Worm (Caenorhabditis elegans) whole organism, L1 larva: ENCODE results near the gene C02B8.12.
A peak's percentile ranks its signal among the peaks of the same experiment; 100 is the strongest.

Source experiments
- C04F5.9 ChIP-seq: sonication (generic microtip); optimal IDR thresholded peaks from 2 replicates; lab custom pipeline; 2016; ENCODE audit warnings: missing genetic modification characterization, missing compliant biosample characterization
- F16B12.6 ChIP-seq: fragments of 150-350 bp; optimal IDR thresholded peaks from 2 replicates; lab custom pipeline; 2014; ENCODE audit warnings: missing biosample characterization, missing genetic modification characterization
- Y116A8C.19 ChIP-seq: sonication (generic microtip); optimal IDR thresholded peaks from 2 replicates; lab custom pipeline; 2016; ENCODE audit warnings: missing compliant biosample characterization, missing genetic modification characterization, borderline replicate concordance
- aly-2 ChIP-seq: fragments of 150-350 bp; optimal IDR thresholded peaks from 2 replicates; lab custom pipeline; 2014; ENCODE audit warnings: missing biosample characterization, missing genetic modification characterization
- blmp-1 ChIP-seq: fragments of 150-350 bp; optimal IDR thresholded peaks from 2 replicates; lab custom pipeline; 2014; ENCODE audit warnings: missing biosample characterization, missing genetic modification characterization
- ceh-63 ChIP-seq: fragments of 200-800 bp; sonication (Bioruptor generic); optimal IDR thresholded peaks from 2 replicates; lab custom pipeline; 2018; ENCODE audit warnings: mild to moderate bottlenecking, missing genetic modification characterization, missing compliant biosample characterization
- ceh-82 ChIP-seq, 3 experiments: fragments of 150-350 bp in 1 of 3; sonication (generic microtip) in 2 of 3; optimal IDR thresholded peaks; 2 replicates each; lab custom pipeline; 2014 to 2017; ENCODE audit warnings: missing biosample characterization in 3 of 3, missing genetic modification characterization in 3 of 3
- dpl-1 ChIP-seq, 3 experiments: fragments of 150-350 bp in 2 of 3; sonication (generic microtip) in 1 of 3; optimal IDR thresholded peaks; 2 replicates each; lab custom pipeline; 2014 to 2017; ENCODE audit warnings: missing biosample characterization in 3 of 3, missing genetic modification characterization in 3 of 3, missing genetic modification reagents in 3 of 3
- dsc-1 ChIP-seq: sonication (generic microtip); optimal IDR thresholded peaks from 2 replicates; lab custom pipeline; 2016; ENCODE audit warnings: mild to moderate bottlenecking, missing genetic modification characterization, missing compliant biosample characterization
- efl-3 ChIP-seq: fragments of 200-800 bp; sonication (Bioruptor generic); optimal IDR thresholded peaks from 2 replicates; lab custom pipeline; 2018; ENCODE audit warnings: mild to moderate bottlenecking, missing genetic modification characterization, missing compliant biosample characterization
- egl-13 ChIP-seq: sonication (generic microtip); optimal IDR thresholded peaks from 2 replicates; lab custom pipeline; 2016; ENCODE audit warnings: missing genotype, missing genetic modification reagents, missing genetic modification characterization, missing compliant biosample characterization
- egl-27 ChIP-seq, 2 experiments: fragments of 150-350 bp in 1 of 2; sonication (generic microtip); optimal IDR thresholded peaks; 3 replicates each; lab custom pipeline; 2017 to 2018; ENCODE audit warnings: missing biosample characterization in 2 of 2, missing genetic modification characterization in 2 of 2, missing genetic modification reagents in 2 of 2
- elt-2 ChIP-seq: sonication (generic microtip); optimal IDR thresholded peaks from 2 replicates; lab custom pipeline; 2016; ENCODE audit warnings: missing genetic modification characterization, mild to moderate bottlenecking, inconsistent platforms, missing compliant biosample characterization, missing genetic modification reagents
- fkh-10 ChIP-seq: sonication (generic microtip); optimal IDR thresholded peaks from 2 replicates; lab custom pipeline; 2017; ENCODE audit warnings: missing biosample characterization, missing genetic modification reagents, missing genetic modification characterization
- fkh-4 ChIP-seq: sonication (generic microtip); optimal IDR thresholded peaks from 2 replicates; lab custom pipeline; 2016; ENCODE audit warnings: missing compliant biosample characterization, missing genetic modification characterization, borderline replicate concordance
- fkh-8 ChIP-seq: sonication (generic microtip); optimal IDR thresholded peaks from 2 replicates; lab custom pipeline; 2016; ENCODE audit warnings: mild to moderate bottlenecking, missing genetic modification characterization, missing compliant biosample characterization
- hlh-17 ChIP-seq: fragments of 200-800 bp; sonication (Bioruptor generic); optimal IDR thresholded peaks from 2 replicates; lab custom pipeline; 2018; ENCODE audit warnings: missing genetic modification characterization, mild to moderate bottlenecking, missing compliant biosample characterization, moderate library complexity, borderline replicate concordance
- hlh-4 ChIP-seq: sonication (generic microtip); optimal IDR thresholded peaks from 2 replicates; lab custom pipeline; 2016; ENCODE audit warnings: mild to moderate bottlenecking, missing genetic modification characterization, missing compliant biosample characterization
- hpl-2 ChIP-seq: fragments of 150-350 bp; optimal IDR thresholded peaks from 2 replicates; lab custom pipeline; 2014; ENCODE audit warnings: missing biosample characterization, missing genetic modification reagents, missing genetic modification characterization
- irx-1 ChIP-seq: sonication (generic microtip); optimal IDR thresholded peaks from 2 replicates; lab custom pipeline; 2016; ENCODE audit warnings: missing genetic modification characterization, missing compliant biosample characterization
- lin-13 ChIP-seq: fragments of 150-350 bp; optimal IDR thresholded peaks from 2 replicates; lab custom pipeline; 2014; ENCODE audit warnings: missing biosample characterization, missing genetic modification reagents, missing genetic modification characterization
- lin-35 ChIP-seq, 2 experiments: fragments of 150-350 bp; optimal IDR thresholded peaks; 2 replicates each; lab custom pipeline; 2014; ENCODE audit warnings: missing biosample characterization in 2 of 2, missing genetic modification characterization in 2 of 2, missing genetic modification reagents in 2 of 2
- lsy-2 ChIP-seq, 2 experiments: fragments of 150-350 bp; optimal IDR thresholded peaks; 2 replicates each; lab custom pipeline; 2014; ENCODE audit warnings: missing biosample characterization in 2 of 2, missing genetic modification characterization in 2 of 2
- mab-9 ChIP-seq: fragments of 200-800 bp; sonication (Bioruptor generic); IDR thresholded peaks from 2 replicates; pipeline ENCODE4 v1.3.6; 2022; ENCODE audit warnings: missing genetic modification reagents, missing genetic modification characterization, missing compliant biosample characterization
- mdl-1 ChIP-seq, 2 experiments: fragments of 150-350 bp; optimal IDR thresholded peaks; 2 replicates each; lab custom pipeline; 2014 to 2017; ENCODE audit warnings: missing biosample characterization in 2 of 2, missing genetic modification characterization in 2 of 2, inconsistent platforms in 1 of 2
- mef-2 ChIP-seq: fragments of 150-350 bp; optimal IDR thresholded peaks from 2 replicates; lab custom pipeline; 2014; ENCODE audit warnings: missing biosample characterization, missing genetic modification characterization
- mep-1 ChIP-seq: fragments of 150-350 bp; optimal IDR thresholded peaks from 2 replicates; lab custom pipeline; 2014; ENCODE audit warnings: missing biosample characterization, missing genetic modification characterization
- nhr-11 ChIP-seq: fragments of 150-350 bp; optimal IDR thresholded peaks from 2 replicates; lab custom pipeline; 2014; ENCODE audit warnings: missing biosample characterization, missing genetic modification characterization
- nhr-19 ChIP-seq: fragments of 200-800 bp; sonication (Bioruptor generic); conservative IDR thresholded peaks from 2 replicates; pipeline ENCODE4 v1.3.6; 2022; ENCODE audit warnings: missing genetic modification characterization, missing compliant biosample characterization
- nhr-20 ChIP-seq: sonication (generic microtip); optimal IDR thresholded peaks from 2 replicates; lab custom pipeline; 2016; ENCODE audit warnings: mild to moderate bottlenecking, missing genetic modification characterization, missing compliant biosample characterization
- nhr-237 ChIP-seq: fragments of 150-350 bp; optimal IDR thresholded peaks from 2 replicates; lab custom pipeline; 2014; ENCODE audit warnings: missing biosample characterization, missing genetic modification characterization
- nhr-28 ChIP-seq: fragments of 150-350 bp; optimal IDR thresholded peaks from 2 replicates; lab custom pipeline; 2014; ENCODE audit warnings: missing biosample characterization, missing genetic modification characterization
- nhr-47 ChIP-seq: sonication (generic microtip); optimal IDR thresholded peaks from 2 replicates; lab custom pipeline; 2016; ENCODE audit warnings: mild to moderate bottlenecking, missing genetic modification characterization, moderate library complexity, missing compliant biosample characterization
- nhr-77 ChIP-seq: fragments of 150-350 bp; optimal IDR thresholded peaks from 2 replicates; lab custom pipeline; 2014; ENCODE audit warnings: missing biosample characterization, missing genetic modification characterization
- nhr-90 ChIP-seq: sonication (generic microtip); optimal IDR thresholded peaks from 2 replicates; lab custom pipeline; 2016; ENCODE audit warnings: mild to moderate bottlenecking, missing genetic modification characterization, missing compliant biosample characterization; ENCODE audit not compliant: poor library complexity
- pag-3 ChIP-seq: sonication (generic microtip); optimal IDR thresholded peaks from 2 replicates; lab custom pipeline; 2017; ENCODE audit warnings: missing genetic modification characterization, mild to moderate bottlenecking, missing compliant biosample characterization, antibody characterized with exemption, borderline replicate concordance; ENCODE audit not compliant: insufficient read depth
- skn-1 ChIP-seq: fragments of 150-350 bp; optimal IDR thresholded peaks from 2 replicates; lab custom pipeline; 2014; ENCODE audit warnings: missing biosample characterization, missing genetic modification characterization
- snpc-4 ChIP-seq: fragments of 150-350 bp; optimal IDR thresholded peaks from 2 replicates; lab custom pipeline; 2014; ENCODE audit warnings: missing biosample characterization, missing genetic modification characterization
- snu-23 ChIP-seq: sonication (generic microtip); optimal IDR thresholded peaks from 2 replicates; lab custom pipeline; 2016; ENCODE audit warnings: missing genetic modification characterization, missing compliant biosample characterization
- sox-4 ChIP-seq: sonication (generic microtip); optimal IDR thresholded peaks from 2 replicates; lab custom pipeline; 2016; ENCODE audit warnings: missing genetic modification characterization, missing compliant biosample characterization
- sup-37 ChIP-seq: fragments of 200-800 bp; sonication (Bioruptor generic); optimal IDR thresholded peaks from 2 replicates; lab custom pipeline; 2018; ENCODE audit warnings: mild to moderate bottlenecking, missing genetic modification characterization, missing compliant biosample characterization
- tbx-2 ChIP-seq: sonication (generic microtip); optimal IDR thresholded peaks from 2 replicates; lab custom pipeline; 2016; ENCODE audit warnings: missing genetic modification characterization, missing compliant biosample characterization
- unc-130 ChIP-seq: fragments of 150-350 bp; optimal IDR thresholded peaks from 2 replicates; lab custom pipeline; 2017; ENCODE audit warnings: missing biosample characterization, missing genetic modification characterization, inconsistent platforms
- unc-98 ChIP-seq: fragments of 200-800 bp; sonication (Bioruptor generic); IDR thresholded peaks from 2 replicates; pipeline ENCODE4 v1.3.6; 2022; ENCODE audit warnings: missing genetic modification characterization, missing compliant biosample characterization
- xbp-1 ChIP-seq: sonication (generic microtip); optimal IDR thresholded peaks from 2 replicates; lab custom pipeline; 2016; ENCODE audit warnings: missing genetic modification characterization, missing compliant biosample characterization
- zag-1 ChIP-seq: fragments of 150-350 bp; optimal IDR thresholded peaks from 2 replicates; lab custom pipeline; 2014; ENCODE audit warnings: missing biosample characterization, missing genetic modification characterization
- ztf-11 ChIP-seq, 2 experiments: sonication (generic microtip); optimal IDR thresholded peaks; 2 replicates each; lab custom pipeline; 2016 to 2017; ENCODE audit warnings: missing genetic modification characterization in 2 of 2, missing biosample characterization in 1 of 2, missing compliant biosample characterization in 1 of 2
- ztf-4 ChIP-seq: fragments of 150-350 bp; optimal IDR thresholded peaks from 2 replicates; lab custom pipeline; 2014; ENCODE audit warnings: missing biosample characterization, missing genetic modification characterization

C02B8.12 gene

DNA sequence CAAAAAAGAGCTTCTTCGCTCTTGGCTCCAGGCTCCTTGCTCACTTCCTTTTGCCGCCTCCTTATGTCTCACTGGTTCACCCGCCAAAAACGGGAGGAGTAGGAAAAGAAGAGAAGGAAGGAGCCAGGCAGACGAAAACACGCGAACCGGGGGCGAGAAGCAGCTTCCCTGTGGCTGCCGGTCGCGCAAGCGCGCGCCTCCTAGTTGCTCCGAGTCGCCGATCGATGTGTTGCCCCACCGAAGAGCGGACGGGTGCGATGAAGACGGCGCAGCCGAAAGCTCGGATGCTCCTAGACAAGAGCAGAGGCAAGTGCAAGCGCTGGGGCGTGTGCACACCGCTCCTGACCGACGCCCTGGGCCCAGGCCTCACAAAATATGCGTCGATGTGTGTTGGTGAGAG lies 40.4 kb upstream of the C02B8.12 start (continued):
- TF ChIP-seq Y116A8C.19 (tag; lab: Kevin White, UChicago), result no peak
- TF ChIP-seq nhr-19 (GFP tag; lab: Robert Waterston, UW), result peak; percentile 29; the same call in 1 of the 2 replicates
- peak; percentile 42 to 64 (median 59) for TF ChIP-seq ceh-82 (tag; optimal IDR thresholded peaks at IDR 0.05; lab: Kevin White, UChicago)
- TF ChIP-seq snu-23 (GFP tag; lab: Kevin White, UChicago), result peak; percentile 15

DNA sequence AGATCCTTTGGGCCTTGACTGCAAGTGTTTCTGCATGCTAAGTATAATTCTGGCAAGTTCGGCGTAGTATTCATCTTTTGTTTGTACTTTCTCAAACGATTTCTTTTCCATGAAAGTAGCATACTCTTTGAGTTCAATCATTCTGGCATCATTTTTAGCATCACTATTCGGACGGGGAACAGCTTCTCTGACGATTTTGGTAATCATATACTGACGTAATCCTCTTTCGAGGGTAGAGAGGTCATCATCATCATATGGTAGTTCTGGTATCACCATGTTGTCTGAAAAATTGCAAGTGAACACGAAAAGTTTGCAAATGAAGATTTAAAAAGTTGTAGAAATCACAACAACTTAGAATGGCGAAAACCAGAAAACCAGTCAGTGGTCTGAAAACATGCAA lies 39.6 kb upstream of the C02B8.12 start, which contains the start of gene F22F1.3:
TSS of gene F22F1.3 (minus strand) at position 281 of the 400 bp plus-strand sequence.
- TF ChIP-seq aly-2 (tag; lab: Kevin White, UChicago) (no peak), nhr-28 (tag; lab: Kevin White, UChicago) (no peak), mef-2 (tag; lab: Kevin White, UChicago) (no peak), sox-4 (tag; lab: Kevin White, UChicago) (no peak), nhr-77 (tag; lab: Kevin White, UChicago) (no peak), skn-1 (tag; lab: Kevin White, UChicago) (no peak), hlh-4 (no peak), zag-1 (tag; lab: Kevin White, UChicago) (no peak), hlh-17 (GFP tag; lab: Kevin White, UChicago) (no peak), nhr-20 (no peak), F16B12.6 (no peak), dpl-1 (GFP tag; optimal IDR thresholded peaks at IDR 0.05; lab: Kevin White, UChicago) (no peak), ceh-82 (tag; optimal IDR thresholded peaks at IDR 0.05; lab: Kevin White, UChicago) (no peak), sup-37 (GFP tag; lab: Kevin White, UChicago) (no peak), nhr-237 (tag; lab: Kevin White, UChicago) (no peak), ceh-63 (GFP tag; lab: Kevin White, UChicago) (no peak), xbp-1 (tag; lab: Kevin White, UChicago) (no peak), tbx-2 (tag; lab: Kevin White, UChicago) (no peak)

DNA sequence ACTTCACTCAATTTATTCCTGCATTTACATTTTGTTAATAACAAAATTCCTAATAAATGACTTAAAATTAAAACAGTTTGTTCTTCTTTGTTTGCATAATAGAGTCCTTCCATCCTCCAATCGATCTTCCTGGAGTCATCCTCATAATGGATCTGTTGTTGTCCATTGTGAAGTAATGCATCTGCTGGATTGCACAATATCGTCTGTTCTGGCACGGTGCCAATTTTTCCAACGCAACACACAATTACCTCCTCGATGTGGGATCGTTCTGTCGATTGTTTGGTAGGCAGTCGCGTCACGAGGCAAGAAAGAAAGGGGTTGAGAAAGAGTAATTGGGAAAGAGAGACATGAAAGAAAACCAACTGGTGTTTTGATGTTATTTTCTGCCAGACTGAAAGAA lies 36.8 kb upstream of the C02B8.12 start:
- TF ChIP-seq nhr-19 (GFP tag; lab: Robert Waterston, UW), result no peak
- TF ChIP-seq snpc-4, result no peak
- TF ChIP-seq unc-130 (tag; lab: Kevin White, UChicago), result no peak
- TF ChIP-seq pag-3, result no peak
- peak; percentile 28 for TF ChIP-seq nhr-20
- TF ChIP-seq nhr-77 (tag; lab: Kevin White, UChicago), result no peak
- TF ChIP-seq elt-2 (tag; lab: Kevin White, UChicago), result no peak
- no peak for TF ChIP-seq zag-1 (tag; lab: Kevin White, UChicago)
- TF ChIP-seq lsy-2 (tag; optimal IDR thresholded peaks at IDR 0.05; lab: Kevin White, UChicago), result peak; percentile 0 to 29
- TF ChIP-seq egl-27 (tag; optimal IDR thresholded peaks at IDR 0.05; lab: Kevin White, UChicago), result no peak
- no peak for TF ChIP-seq mab-9 (GFP tag; lab: Robert Waterston, UW)
- TF ChIP-seq nhr-28 (tag; lab: Kevin White, UChicago), result no peak
- TF ChIP-seq Y116A8C.19 (tag; lab: Kevin White, UChicago), result no peak
- TF ChIP-seq ztf-11 (tag; optimal IDR thresholded peaks at IDR 0.05; lab: Kevin White, UChicago), result peak in 1 of 2 experiments; percentile 69
- TF ChIP-seq lin-13 (GFP tag; lab: Kevin White, UChicago), result no peak
- TF ChIP-seq efl-3, result no peak
- TF ChIP-seq nhr-90, result no peak
- TF ChIP-seq irx-1, result no peak
- TF ChIP-seq dsc-1 (tag; lab: Kevin White, UChicago), result no peak
- no peak for TF ChIP-seq nhr-47 (tag; lab: Kevin White, UChicago)
- TF ChIP-seq fkh-4 (tag; lab: Kevin White, UChicago), result no peak
- no peak for TF ChIP-seq egl-13
- TF ChIP-seq nhr-237 (tag; lab: Kevin White, UChicago), result no peak
- peak; percentile 72 for TF ChIP-seq mep-1 (tag; lab: Kevin White, UChicago)
- peak in 1 of 2 experiments; percentile 45 for TF ChIP-seq mdl-1 (tag; optimal IDR thresholded peaks at IDR 0.05; lab: Kevin White, UChicago)
- peak; percentile 65 for TF ChIP-seq blmp-1
- no peak for TF ChIP-seq unc-98
- no peak for TF ChIP-seq C04F5.9 (tag; lab: Kevin White, UChicago)
- peak; percentile 13 for TF ChIP-seq xbp-1 (tag; lab: Kevin White, UChicago)
- TF ChIP-seq nhr-11 (tag; lab: Kevin White, UChicago), result no peak
- TF ChIP-seq fkh-10, result no peak
- TF ChIP-seq ztf-4 (tag; lab: Kevin White, UChicago), result no peak
- no peak for TF ChIP-seq hpl-2
- TF ChIP-seq fkh-8, result no peak
- TF ChIP-seq lin-35 (GFP tag; optimal IDR thresholded peaks at IDR 0.05; lab: Kevin White, UChicago), result no peak
